Worm (Caenorhabditis elegans) whole organism, L4/young adult: Measurements from ENCODE around the gene mob-3.

Experiments used
- W03F9.2 ChIP-seq: fragments of 150-350 bp; optimal IDR thresholded peaks from 2 replicates; lab custom pipeline; 2014; ENCODE audit warnings: missing biosample characterization, missing genetic modification characterization
- dao-5 ChIP-seq: sonication (generic microtip); optimal IDR thresholded peaks from 2 replicates; lab custom pipeline; 2016; ENCODE audit warnings: missing genotype, missing genetic modification characterization, moderate library complexity, missing compliant biosample characterization

- no peak for TF ChIP-seq W03F9.2 (tag; lab: Kevin White, UChicago)
- no peak for TF ChIP-seq dao-5 (tag; lab: Kevin White, UChicago)
Measured at ce11 chrIV:7338042-7338441, 50.7 kb downstream of the mob-3 start.
